ENCODE assay signal across 1 fruit fly cellular context in the genomic region with DNA sequence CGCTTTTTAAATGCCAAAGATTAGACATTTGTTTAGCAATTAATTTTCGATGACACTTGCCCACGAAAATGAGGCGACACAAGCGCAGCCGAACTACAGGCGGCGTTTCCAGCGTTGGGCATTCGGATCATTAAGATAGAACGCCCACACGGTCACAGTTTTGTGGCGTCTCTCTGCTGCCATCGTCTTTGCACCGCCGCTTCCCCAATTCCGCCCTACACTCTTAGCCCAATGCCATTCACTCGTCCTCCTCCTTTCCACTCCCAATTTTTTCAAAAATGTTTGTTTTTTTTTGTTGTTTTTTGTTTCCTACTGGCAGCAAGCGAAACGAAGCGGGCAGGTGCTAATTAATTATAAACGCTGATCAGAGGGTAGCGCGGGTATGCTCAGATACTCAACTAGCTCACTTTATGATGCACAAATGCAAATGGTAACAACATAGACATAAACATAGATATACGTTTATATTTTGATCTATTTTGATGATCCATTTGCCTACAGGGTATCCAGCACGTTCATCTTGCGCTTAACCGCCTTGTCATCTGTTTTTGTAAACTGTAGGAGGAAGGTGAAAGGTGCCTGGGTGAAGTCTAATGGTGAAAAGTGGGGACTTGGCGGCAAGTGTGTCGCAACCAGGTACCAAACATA.
TF ChIP-seq lines count a peak whose summit lies in the region.

No protein-coding gene starts in this region.

TF ChIP-seq in whole organism, embryonic, 481 proteins besides CTCF, POLR2A, EP300 and RAD21 (continued from another document and continues in another):
- peak; percentile 72 for TF ChIP-seq az2 (GFP tag; optimal IDR thresholded peaks at IDR 0.05; lab: Kevin White, UChicago)
- TF ChIP-seq Hmr (GFP tag; optimal IDR thresholded peaks at IDR 0.05; lab: Kevin White, UChicago): no peak
- TF ChIP-seq Hsf (GFP tag; optimal IDR thresholded peaks at IDR 0.05; lab: Kevin White, UChicago): peak; percentile 77
- peak; percentile 93 for TF ChIP-seq vvl (GFP tag; IDR thresholded peaks at IDR 0.05; lab: Robert Waterston, UW)
- TF ChIP-seq CG16779 (GFP tag; IDR thresholded peaks at IDR 0.05; lab: Robert Waterston, UW): 0 out of 2 replicates have a peak, but pooled peaks have one; percentile 18
- peak; percentile 79 for TF ChIP-seq CG18262 (tag; optimal IDR thresholded peaks at IDR 0.05; lab: Kevin White, UChicago)
- TF ChIP-seq odd (GFP tag; optimal IDR thresholded peaks at IDR 0.05; lab: Kevin White, UChicago): peak; percentile 45
- peak; percentile 46 for TF ChIP-seq pho (GFP tag; optimal IDR thresholded peaks at IDR 0.05; lab: Kevin White, UChicago)
- peak; percentile 83; the same call in 2 of the 3 replicates for TF ChIP-seq CG34422 (GFP tag; IDR thresholded peaks at IDR 0.05; lab: Robert Waterston, UW)
- TF ChIP-seq Eip74EF (GFP tag; optimal IDR thresholded peaks at IDR 0.05; lab: Kevin White, UChicago): peak in 1 of 2 experiments; percentile 35
- TF ChIP-seq CG17829 (tag; optimal IDR thresholded peaks at IDR 0.05; lab: Kevin White, UChicago): peak; percentile 70
- TF ChIP-seq HLH3B (GFP tag; IDR thresholded peaks at IDR 0.05; lab: Robert Waterston, UW): peak; percentile 82
- TF ChIP-seq CG10565 (GFP tag; optimal IDR thresholded peaks at IDR 0.05; lab: Kevin White, UChicago): peak; percentile 21
- no peak for TF ChIP-seq Poxn (GFP tag; IDR thresholded peaks at IDR 0.05; lab: Robert Waterston, UW)
- TF ChIP-seq CG17568 (GFP tag; optimal IDR thresholded peaks at IDR 0.05; lab: Kevin White, UChicago): no peak
- peak; percentile 84 for TF ChIP-seq CG14441 (GFP tag; IDR thresholded peaks at IDR 0.05; lab: Robert Waterston, UW)
- no peak for TF ChIP-seq CG42726 (GFP tag; IDR thresholded peaks at IDR 0.05; lab: Robert Waterston, UW; ENCODE audit: partially characterized antibody)
- no peak for TF ChIP-seq CG7271 (tag; optimal IDR thresholded peaks at IDR 0.05; lab: Kevin White, UChicago)
- no peak for TF ChIP-seq Stat92E (GFP tag; optimal IDR thresholded peaks at IDR 0.05; lab: Kevin White, UChicago)
- peak; percentile 66 for TF ChIP-seq Chrac-16 (GFP tag; optimal IDR thresholded peaks at IDR 0.05; lab: Kevin White, UChicago)
- TF ChIP-seq amos (GFP tag; IDR thresholded peaks at IDR 0.05; lab: Robert Waterston, UW; ENCODE audit: partially characterized antibody): no peak
- TF ChIP-seq gfzf (GFP tag; optimal IDR thresholded peaks at IDR 0.05; lab: Kevin White, UChicago): no peak
- peak; percentile 76 for TF ChIP-seq CG5953 (GFP tag; IDR thresholded peaks at IDR 0.05; lab: Robert Waterston, UW)
- peak in 1 of 2 experiments; percentile 86 for TF ChIP-seq bsh (GFP tag; optimal IDR thresholded peaks at IDR 0.05; lab: Kevin White, UChicago)
- peak; percentile 61; the same call in 1 of the 3 replicates for TF ChIP-seq CG6175 (GFP tag; IDR thresholded peaks at IDR 0.05; lab: Robert Waterston, UW)
- no peak for TF ChIP-seq sna (GFP tag; IDR thresholded peaks at IDR 0.05; lab: Robert Waterston, UW; ENCODE audit: partially characterized antibody)
- TF ChIP-seq Atf3 (GFP tag; optimal IDR thresholded peaks at IDR 0.05; lab: Kevin White, UChicago): peak; percentile 31
- peak; percentile 80 for TF ChIP-seq CG12769 (tag; optimal IDR thresholded peaks at IDR 0.05; lab: Kevin White, UChicago)
- peak; percentile 79; the same call in 1 of the 2 replicates for TF ChIP-seq CG32532 (GFP tag; IDR thresholded peaks at IDR 0.05; lab: Robert Waterston, UW)
- TF ChIP-seq vnd (GFP tag; IDR thresholded peaks at IDR 0.05; lab: Robert Waterston, UW; ENCODE audit: partially characterized antibody): no peak
- peak; percentile 66 for TF ChIP-seq Vsx1 (GFP tag; optimal IDR thresholded peaks at IDR 0.05; lab: Kevin White, UChicago)
- TF ChIP-seq CG33213 (GFP tag; optimal IDR thresholded peaks at IDR 0.05; lab: Kevin White, UChicago): peak; percentile 76
- TF ChIP-seq Bgb (GFP tag; IDR thresholded peaks at IDR 0.05; lab: Robert Waterston, UW; ENCODE audit: partially characterized antibody): no peak
- TF ChIP-seq cwo (GFP tag; optimal IDR thresholded peaks at IDR 0.05; lab: Kevin White, UChicago): peak; percentile 30
- peak; percentile 77 for TF ChIP-seq repo (GFP tag; optimal IDR thresholded peaks at IDR 0.05; lab: Kevin White, UChicago)
- no peak for TF ChIP-seq bbx (GFP tag; IDR thresholded peaks at IDR 0.05; lab: Robert Waterston, UW; ENCODE audit: partially characterized antibody)
- peak; percentile 70 for TF ChIP-seq CG2875 (GFP tag; optimal IDR thresholded peaks at IDR 0.05; lab: Kevin White, UChicago)
- TF ChIP-seq hb (GFP tag; IDR thresholded peaks at IDR 0.05; lab: Robert Waterston, UW; ENCODE audit: partially characterized antibody): no peak
- TF ChIP-seq CG17802 (tag; optimal IDR thresholded peaks at IDR 0.05; lab: Kevin White, UChicago): peak; percentile 72
- TF ChIP-seq YL-1 (GFP tag; optimal IDR thresholded peaks at IDR 0.05; lab: Kevin White, UChicago): no peak
- TF ChIP-seq chm (GFP tag; IDR thresholded peaks at IDR 0.05; lab: Robert Waterston, UW): peak; percentile 78
- peak; percentile 76 for TF ChIP-seq Dad (GFP tag; optimal IDR thresholded peaks at IDR 0.05; lab: Kevin White, UChicago)
- TF ChIP-seq Dbx (GFP tag; IDR thresholded peaks at IDR 0.05; lab: Robert Waterston, UW): peak; percentile 69; the same call in 2 of the 3 replicates
- no peak for TF ChIP-seq CrebB (tag; optimal IDR thresholded peaks at IDR 0.05; lab: Kevin White, UChicago)
- TF ChIP-seq Sox100B (GFP tag; optimal IDR thresholded peaks at IDR 0.05; lab: Kevin White, UChicago): peak; percentile 68
- peak; percentile 61; the same call in 1 of the 2 replicates for TF ChIP-seq al (GFP tag; IDR thresholded peaks at IDR 0.05; lab: Robert Waterston, UW)
- peak; percentile 73 for TF ChIP-seq CG13624 (GFP tag; optimal IDR thresholded peaks at IDR 0.05; lab: Kevin White, UChicago)
- peak; percentile 69 for TF ChIP-seq ATbp (GFP tag; optimal IDR thresholded peaks at IDR 0.05; lab: Kevin White, UChicago)
- TF ChIP-seq Dp (GFP tag; optimal IDR thresholded peaks at IDR 0.05; lab: Kevin White, UChicago): no peak
- peak; percentile 18 for TF ChIP-seq sug (tag; optimal IDR thresholded peaks at IDR 0.05; lab: Kevin White, UChicago)
- TF ChIP-seq zfh1 (GFP tag; IDR thresholded peaks at IDR 0.05; lab: Robert Waterston, UW): peak; percentile 88
- TF ChIP-seq insv (GFP tag; optimal IDR thresholded peaks at IDR 0.05; lab: Kevin White, UChicago): no peak
- TF ChIP-seq Ets65A (GFP tag; lab: Kevin White, UChicago): peak; percentile 95
- TF ChIP-seq Hey (tag; optimal IDR thresholded peaks at IDR 0.05; lab: Kevin White, UChicago): no peak
- TF ChIP-seq Hr51 (GFP tag; optimal IDR thresholded peaks at IDR 0.05; lab: Kevin White, UChicago): peak; percentile 60 to 69
- peak; percentile 18 for TF ChIP-seq da (GFP tag; optimal IDR thresholded peaks at IDR 0.05; lab: Kevin White, UChicago)
- TF ChIP-seq otp (GFP tag; IDR thresholded peaks at IDR 0.05; lab: Robert Waterston, UW): peak; percentile 87
- TF ChIP-seq CG30403 (GFP tag; optimal IDR thresholded peaks at IDR 0.05; lab: Kevin White, UChicago): peak; percentile 73
- TF ChIP-seq nerfin-1 (tag; optimal IDR thresholded peaks at IDR 0.05; lab: Kevin White, UChicago): peak; percentile 52
- peak; percentile 63 for TF ChIP-seq Mes4 (GFP tag; optimal IDR thresholded peaks at IDR 0.05; lab: Kevin White, UChicago)
- TF ChIP-seq dpn (GFP tag; optimal IDR thresholded peaks at IDR 0.05; lab: Kevin White, UChicago): peak; percentile 73 to 84
- TF ChIP-seq Taf1 (GFP tag; IDR thresholded peaks at IDR 0.05; lab: Robert Waterston, UW): no peak; the same call in 1 of the 2 replicates
- TF ChIP-seq CG33557 (GFP tag; optimal IDR thresholded peaks at IDR 0.05; lab: Kevin White, UChicago): no peak
- peak; percentile 33 for TF ChIP-seq CG3281 (GFP tag; optimal IDR thresholded peaks at IDR 0.05; lab: Kevin White, UChicago)
- TF ChIP-seq E2f2 (GFP tag; IDR thresholded peaks at IDR 0.05; lab: Robert Waterston, UW): peak; percentile 49; the same call in 1 of the 2 replicates
- TF ChIP-seq Sry-δ (GFP tag; optimal IDR thresholded peaks at IDR 0.05; lab: Kevin White, UChicago): peak; percentile 40
- TF ChIP-seq CG1529 (GFP tag; optimal IDR thresholded peaks at IDR 0.05; lab: Kevin White, UChicago): peak; percentile 44
- peak; percentile 64 for TF ChIP-seq CG7372 (GFP tag; IDR thresholded peaks at IDR 0.05; lab: Robert Waterston, UW)
- TF ChIP-seq NFAT (GFP tag; IDR thresholded peaks at IDR 0.05; lab: Robert Waterston, UW): peak; percentile 55
- TF ChIP-seq BEAF-32 (GFP tag; optimal IDR thresholded peaks at IDR 0.05; lab: Kevin White, UChicago): no peak
- TF ChIP-seq ab (GFP tag; optimal IDR thresholded peaks at IDR 0.05; lab: Kevin White, UChicago): peak; percentile 8
- TF ChIP-seq Bdp1 (GFP tag; optimal IDR thresholded peaks at IDR 0.05; lab: Kevin White, UChicago): peak; percentile 8
- TF ChIP-seq D (optimal IDR thresholded peaks at IDR 0.05; lab: Kevin White, UChicago): no peak
- TF ChIP-seq D (GFP tag; optimal IDR thresholded peaks at IDR 0.05; lab: Kevin White, UChicago): peak; percentile 78
- TF ChIP-seq HLH4C (GFP tag; IDR thresholded peaks at IDR 0.05; lab: Robert Waterston, UW; ENCODE audit: partially characterized antibody): no peak
- peak in 1 of 2 experiments; percentile 25 for TF ChIP-seq crp (GFP tag; optimal IDR thresholded peaks at IDR 0.05; lab: Kevin White, UChicago)
- no peak for TF ChIP-seq toy (GFP tag; IDR thresholded peaks at IDR 0.05; lab: Robert Waterston, UW)
- peak; percentile 41 for TF ChIP-seq Ets97D (GFP tag; optimal IDR thresholded peaks at IDR 0.05; lab: Kevin White, UChicago)
- TF ChIP-seq CG18599 (GFP tag; optimal IDR thresholded peaks at IDR 0.05; lab: Kevin White, UChicago): peak; percentile 74
- TF ChIP-seq tgo (GFP tag; IDR thresholded peaks at IDR 0.05; lab: Robert Waterston, UW): peak; percentile 78
- TF ChIP-seq sr (GFP tag; IDR thresholded peaks at IDR 0.05; lab: Robert Waterston, UW): peak; percentile 89
- TF ChIP-seq Mad (GFP tag; optimal IDR thresholded peaks at IDR 0.05; lab: Kevin White, UChicago): peak; percentile 77
- TF ChIP-seq CG10147 (GFP tag; optimal IDR thresholded peaks at IDR 0.05; lab: Kevin White, UChicago): no peak
- peak; percentile 68 for TF ChIP-seq Nf-YA (GFP tag; IDR thresholded peaks at IDR 0.05; lab: Robert Waterston, UW)
- no peak for TF ChIP-seq Adf1 (GFP tag; IDR thresholded peaks at IDR 0.05; lab: Robert Waterston, UW)
- TF ChIP-seq CG9215 (GFP tag; IDR thresholded peaks at IDR 0.05; lab: Robert Waterston, UW): peak; percentile 72
- TF ChIP-seq so (GFP tag; IDR thresholded peaks at IDR 0.05; lab: Robert Waterston, UW): peak; percentile 71; the same call in 1 of the 3 replicates
- 0 out of 2 replicates have a peak, but pooled peaks have one; percentile 21 for TF ChIP-seq bowl (GFP tag; IDR thresholded peaks at IDR 0.05; lab: Robert Waterston, UW)
- peak; percentile 66 for TF ChIP-seq CG15269 (tag; optimal IDR thresholded peaks at IDR 0.05; lab: Kevin White, UChicago)
- TF ChIP-seq wor (GFP tag; IDR thresholded peaks at IDR 0.05; lab: Robert Waterston, UW): peak; percentile 61
- peak; percentile 48 for TF ChIP-seq CG15696 (tag; optimal IDR thresholded peaks at IDR 0.05; lab: Kevin White, UChicago)
- peak; percentile 65 for TF ChIP-seq CG8944 (GFP tag; optimal IDR thresholded peaks at IDR 0.05; lab: Kevin White, UChicago)
- TF ChIP-seq CG10959 (GFP tag; IDR thresholded peaks at IDR 0.05; lab: Robert Waterston, UW): peak; percentile 83
- peak; percentile 53; the same call in 1 of the 3 replicates for TF ChIP-seq CG3726 (GFP tag; IDR thresholded peaks at IDR 0.05; lab: Robert Waterston, UW)
- TF ChIP-seq CG4730 (GFP tag; IDR thresholded peaks at IDR 0.05; lab: Robert Waterston, UW): peak; percentile 80
- peak; percentile 76 for TF ChIP-seq zen (tag; optimal IDR thresholded peaks at IDR 0.05; lab: Kevin White, UChicago)
- TF ChIP-seq nom (GFP tag; optimal IDR thresholded peaks at IDR 0.05; lab: Kevin White, UChicago): no peak
- peak; percentile 46 for TF ChIP-seq her (GFP tag; optimal IDR thresholded peaks at IDR 0.05; lab: Kevin White, UChicago)
- TF ChIP-seq CG8281 (tag; optimal IDR thresholded peaks at IDR 0.05; lab: Kevin White, UChicago): peak; percentile 48
- no peak for TF ChIP-seq tna (GFP tag; IDR thresholded peaks at IDR 0.05; lab: Robert Waterston, UW; ENCODE audit: partially characterized antibody)
- TF ChIP-seq CG13296 (GFP tag; optimal IDR thresholded peaks at IDR 0.05; lab: Kevin White, UChicago): no peak
- TF ChIP-seq CG34376 (GFP tag; optimal IDR thresholded peaks at IDR 0.05; lab: Kevin White, UChicago): no peak
- peak; percentile 71 for TF ChIP-seq CG1233 (GFP tag; optimal IDR thresholded peaks at IDR 0.05; lab: Kevin White, UChicago)
- TF ChIP-seq CG16863 (GFP tag; optimal IDR thresholded peaks at IDR 0.05; lab: Kevin White, UChicago): peak; percentile 81
- peak; percentile 81 for TF ChIP-seq Optix (GFP tag; IDR thresholded peaks at IDR 0.05; lab: Robert Waterston, UW)
- TF ChIP-seq dm (GFP tag; optimal IDR thresholded peaks at IDR 0.05; lab: Kevin White, UChicago): peak; percentile 40
- peak; percentile 76 for TF ChIP-seq ems (GFP tag; optimal IDR thresholded peaks at IDR 0.05; lab: Kevin White, UChicago)
- TF ChIP-seq CG17912 (GFP tag; optimal IDR thresholded peaks at IDR 0.05; lab: Kevin White, UChicago): no peak
- peak; percentile 68 for TF ChIP-seq Hr3 (GFP tag; optimal IDR thresholded peaks at IDR 0.05; lab: Kevin White, UChicago)
- TF ChIP-seq HHEX (GFP tag; optimal IDR thresholded peaks at IDR 0.05; lab: Kevin White, UChicago): peak; percentile 64
- peak; percentile 65 for TF ChIP-seq pb (GFP tag; optimal IDR thresholded peaks at IDR 0.05; lab: Kevin White, UChicago)
- peak; percentile 75; the same call in 2 of the 3 replicates for TF ChIP-seq CG2199 (GFP tag; IDR thresholded peaks at IDR 0.05; lab: Robert Waterston, UW)
- peak; percentile 63 for TF ChIP-seq CG8388 (GFP tag; optimal IDR thresholded peaks at IDR 0.05; lab: Kevin White, UChicago)
- peak; percentile 65 for TF ChIP-seq HLH54F (GFP tag; optimal IDR thresholded peaks at IDR 0.05; lab: Kevin White, UChicago)
- TF ChIP-seq caup (GFP tag; optimal IDR thresholded peaks at IDR 0.05; lab: Kevin White, UChicago; ENCODE audit: severe bottlenecking): peak; percentile 58
- no peak for TF ChIP-seq cg (GFP tag; optimal IDR thresholded peaks at IDR 0.05; lab: Kevin White, UChicago)
- no peak; the same call in 1 of the 2 replicates for TF ChIP-seq Ravus (GFP tag; IDR thresholded peaks at IDR 0.05; lab: Robert Waterston, UW)
- TF ChIP-seq aop (GFP tag; IDR thresholded peaks at IDR 0.05; lab: Robert Waterston, UW): peak; percentile 53; the same call in 1 of the 2 replicates
- TF ChIP-seq Ada2b (GFP tag; IDR thresholded peaks at IDR 0.05; lab: Robert Waterston, UW): peak; percentile 78
- TF ChIP-seq Ssrp (tag; optimal IDR thresholded peaks at IDR 0.05; lab: Kevin White, UChicago): peak; percentile 62
- TF ChIP-seq dan (GFP tag; IDR thresholded peaks at IDR 0.05; lab: Robert Waterston, UW): peak; percentile 62
